Worm (Caenorhabditis elegans) whole organism, L3 larva: ENCODE measurements around the gene Y38F1A.1.

Experiments used
- ZK546.5 ChIP-seq: sonication (generic microtip); optimal IDR thresholded peaks from 2 replicates; lab custom pipeline; 2017; ENCODE audit warnings: missing biosample characterization, missing genetic modification characterization
- aly-2 ChIP-seq: fragments of 150-350 bp; optimal IDR thresholded peaks from 2 replicates; lab custom pipeline; 2014; ENCODE audit warnings: missing biosample characterization, missing genetic modification characterization
- egl-27 ChIP-seq: sonication (generic microtip); optimal IDR thresholded peaks from 4 replicates; lab custom pipeline; 2017; ENCODE audit warnings: missing biosample characterization, missing genetic modification reagents, missing genetic modification characterization
- mdl-1 ChIP-seq: fragments of 150-350 bp; optimal IDR thresholded peaks from 2 replicates; lab custom pipeline; 2014; ENCODE audit warnings: missing biosample characterization, missing genetic modification characterization
- nfya-1 ChIP-seq: sonication (generic microtip); optimal IDR thresholded peaks from 2 replicates; lab custom pipeline; 2017; ENCODE audit warnings: missing genetic modification characterization, mild to moderate bottlenecking, missing compliant biosample characterization, antibody characterized with exemption, moderate library complexity; ENCODE audit not compliant: insufficient read depth
- nhr-12 ChIP-seq: fragments of 150-350 bp; optimal IDR thresholded peaks from 2 replicates; lab custom pipeline; 2014; ENCODE audit warnings: missing biosample characterization, missing genetic modification characterization
- pqm-1 ChIP-seq: fragments of 150-350 bp; optimal IDR thresholded peaks from 2 replicates; lab custom pipeline; 2017; ENCODE audit warnings: missing biosample characterization, missing genetic modification characterization, inconsistent platforms

- TF ChIP-seq aly-2 = no peak
- TF ChIP-seq mdl-1 = no peak
- no peak for TF ChIP-seq ZK546.5 (tag; lab: Kevin White, UChicago)
- TF ChIP-seq egl-27 (tag; lab: Kevin White, UChicago) = no peak
- no peak for TF ChIP-seq nhr-12
- no peak for TF ChIP-seq nfya-1 (tag; lab: Kevin White, UChicago)
- peak; percentile 8 for TF ChIP-seq pqm-1
Observed at ce11 chrII:12982830-12983229, 28.3 kb upstream of the Y38F1A.1 start.
